Worm (Caenorhabditis elegans): ENCODE data around the gene srj-38.
"Not testable (repeated sequence)": the region's sequence is repeated elsewhere in the genome, so short reads cannot be mapped to it uniquely, and the experiment has no call there.

The srj-38 gene

ce11 chrV:903460-903859 lies 19.2 kb upstream of the srj-38 start, which contains the start of gene fmo-5 (continued):
- no peak for TF ChIP-seq unc-62 (GFP tag; optimal IDR thresholded peaks at IDR 0.05)
- TF ChIP-seq C16A3.4 (tag; optimal IDR thresholded peaks at IDR 0.05) = no peak
- TF ChIP-seq fkh-10 (GFP tag; optimal IDR thresholded peaks at IDR 0.05) = no peak
- no peak for TF ChIP-seq blmp-1 (tag; optimal IDR thresholded peaks at IDR 0.05)
- TF ChIP-seq lsy-2 (tag; optimal IDR thresholded peaks at IDR 0.05) = no peak
- TF ChIP-seq dpl-1 (GFP tag; optimal IDR thresholded peaks at IDR 0.05) = peak in 2 of 3 experiments; percentile 42 to 57
- TF ChIP-seq efl-1 (optimal IDR thresholded peaks at IDR 0.05) = peak; percentile 42 to 65
- TF ChIP-seq efl-1 (GFP tag; optimal IDR thresholded peaks at IDR 0.05 in 1 of 2) = peak; percentile 60 to 97
- no peak for TF ChIP-seq hlh-4 (tag; optimal IDR thresholded peaks at IDR 0.05)
- TF ChIP-seq aha-1 (tag; optimal IDR thresholded peaks at IDR 0.05) = no peak
- peak; percentile 73 for TF ChIP-seq nhr-85 (tag)
- no peak for TF ChIP-seq mef-2 (tag; optimal IDR thresholded peaks at IDR 0.05)
- TF ChIP-seq alr-1 (tag; optimal IDR thresholded peaks at IDR 0.05; ENCODE audit: borderline replicate concordance) = no peak
- no peak for TF ChIP-seq hpl-2 (GFP tag; optimal IDR thresholded peaks at IDR 0.05)
- no peak for TF ChIP-seq mep-1 (tag; optimal IDR thresholded peaks at IDR 0.05)
- TF ChIP-seq F16B12.6 (tag; optimal IDR thresholded peaks at IDR 0.05) = peak; percentile 15
- peak; percentile 35 for TF ChIP-seq nhr-47 (tag; optimal IDR thresholded peaks at IDR 0.05)
- no peak for TF ChIP-seq pax-3 (tag; optimal IDR thresholded peaks at IDR 0.05)
- TF ChIP-seq lir-3 (tag; optimal IDR thresholded peaks at IDR 0.05; ENCODE audit: poor library complexity) = no peak
- no peak for TF ChIP-seq ceh-88 (GFP tag; IDR thresholded peaks at IDR 0.05)
- peak; percentile 49 for TF ChIP-seq elt-2 (tag; optimal IDR thresholded peaks at IDR 0.05)
- TF ChIP-seq ets-5 (GFP tag; IDR thresholded peaks at IDR 0.05) = no peak
- TF ChIP-seq lin-35 (GFP tag; optimal IDR thresholded peaks at IDR 0.05) = peak; percentile 48 to 78
- 0 out of 2 replicates have a peak, but pooled peaks have one; percentile 35 for TF ChIP-seq grh-1 (GFP tag; IDR thresholded peaks at IDR 0.05)
- TF ChIP-seq pqm-1 (tag; optimal IDR thresholded peaks at IDR 0.05) = no peak

ce11 chrV:899087-899486 lies 14.9 kb upstream of the srj-38 start, which contains the start of gene nas-32:
Gene nas-32, minus strand, starts transcription at chrV:899187.
- TF ChIP-seq mdl-1 (tag; optimal IDR thresholded peaks at IDR 0.05) (no peak), F16B12.6 (tag; optimal IDR thresholded peaks at IDR 0.05) (no peak), ceh-90 (tag; optimal IDR thresholded peaks at IDR 0.05) (no peak), unc-130 (tag; optimal IDR thresholded peaks at IDR 0.05) (no peak), fos-1 (tag; optimal IDR thresholded peaks at IDR 0.05) (no peak), hlh-4 (tag; optimal IDR thresholded peaks at IDR 0.05) (no peak), alr-1 (tag; optimal IDR thresholded peaks at IDR 0.05; ENCODE audit: borderline replicate concordance) (no peak), nhr-28 (tag; optimal IDR thresholded peaks at IDR 0.05) (no peak), mab-9 (GFP tag; IDR thresholded peaks at IDR 0.05) (no peak)

ce11 chrV:893437-894018 lies 9.3 kb upstream of the srj-38 start, which contains the start of the genes srlf-23 and srlf-20:
Gene srlf-23, minus strand, starts transcription at chrV:893537.
Gene srlf-20, plus strand, starts transcription at chrV:893968.
- TF ChIP-seq rnt-1 (tag; optimal IDR thresholded peaks at IDR 0.05) (no peak), C16A3.4 (tag; optimal IDR thresholded peaks at IDR 0.05) (no peak), Y116A8C.19 (tag; optimal IDR thresholded peaks at IDR 0.05; ENCODE audit: borderline replicate concordance) (no peak), isw-1 (GFP tag; IDR thresholded peaks at IDR 0.05) (no peak), ets-5 (GFP tag; IDR thresholded peaks at IDR 0.05) (no peak), ceh-82 (tag; optimal IDR thresholded peaks at IDR 0.05) (no peak), skn-1 (tag; optimal IDR thresholded peaks at IDR 0.05) (no peak), elt-3 (tag; optimal IDR thresholded peaks at IDR 0.05) (no peak)

ce11 chrV:890835-891234 lies 6.6 kb upstream of the srj-38 start, which contains the start of gene srlf-22:
Gene srlf-22, plus strand, starts transcription at chrV:891135.
- not testable (repeated sequence) for TF ChIP-seq nhr-28 (tag; optimal IDR thresholded peaks at IDR 0.05); rnt-1 (tag; optimal IDR thresholded peaks at IDR 0.05); isw-1 (GFP tag; IDR thresholded peaks at IDR 0.05)

Measured in whole organism, L1 larva.